Fruit fly (Drosophila melanogaster): ENCODE data around the gene CG13073.

The CG13073 gene

DNA sequence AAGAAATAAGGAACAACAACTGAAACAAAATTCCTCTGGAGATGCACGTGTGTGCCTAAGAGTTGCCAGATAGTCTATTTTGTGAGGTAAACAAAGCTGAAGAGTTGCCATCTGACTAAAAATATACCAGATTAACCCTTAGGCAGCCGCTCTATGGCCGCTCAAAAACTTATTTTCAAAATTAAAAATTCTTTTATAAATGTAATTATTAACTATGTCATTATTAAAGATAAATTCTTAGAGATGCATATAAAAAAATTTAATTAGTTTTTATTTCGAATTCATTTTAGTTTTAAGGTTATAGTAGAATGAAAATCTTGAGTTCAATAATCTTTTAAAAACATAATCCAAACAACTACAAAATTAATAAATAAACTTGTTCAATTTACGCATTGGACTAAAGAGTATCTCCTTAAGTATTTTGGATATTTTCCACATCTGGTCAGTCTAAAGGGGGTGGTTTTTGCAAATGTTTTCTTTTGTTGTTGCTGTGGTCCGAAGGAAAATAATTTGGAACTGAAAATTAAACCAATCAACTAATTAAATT lies 11.6 kb upstream of the CG13073 start, which contains the start of gene Tmx3 (continued):
- no peak for TF ChIP-seq NK7.1 (GFP tag; optimal IDR thresholded peaks at IDR 0.05)
- peak; percentile 67 for TF ChIP-seq onecut (GFP tag; IDR thresholded peaks at IDR 0.05)
- peak; percentile 20 for TF ChIP-seq Camta (GFP tag; optimal IDR thresholded peaks at IDR 0.05)
- TF ChIP-seq CG12155 (GFP tag; optimal IDR thresholded peaks at IDR 0.05) = peak; percentile 87
- peak; percentile 92 for TF ChIP-seq sens (GFP tag)
- TF ChIP-seq ci (GFP tag; IDR thresholded peaks at IDR 0.05) = peak; percentile 93
- peak; percentile 14 for TF ChIP-seq disco-r (GFP tag; optimal IDR thresholded peaks at IDR 0.05)
- TF ChIP-seq D19B (GFP tag; optimal IDR thresholded peaks at IDR 0.05) = peak; percentile 67
- TF ChIP-seq CG10321 (GFP tag; IDR thresholded peaks at IDR 0.05) = peak; percentile 55; the same call in 1 of the 2 replicates
- TF ChIP-seq cg (GFP tag; optimal IDR thresholded peaks at IDR 0.05) = no peak
- TF ChIP-seq CG32772 (GFP tag; IDR thresholded peaks at IDR 0.05) = peak; percentile 95
- TF ChIP-seq dysf (GFP tag; IDR thresholded peaks at IDR 0.05) = peak; percentile 92; the same call in 2 of the 3 replicates
- TF ChIP-seq CG6791 (GFP tag; IDR thresholded peaks at IDR 0.05; ENCODE audit: partially characterized antibody) = no peak
- no peak for TF ChIP-seq CG17568 (GFP tag; optimal IDR thresholded peaks at IDR 0.05)
- TF ChIP-seq crp (GFP tag; optimal IDR thresholded peaks at IDR 0.05) = peak in 1 of 2 experiments; percentile 61
- peak; percentile 87 for TF ChIP-seq ara (GFP tag; IDR thresholded peaks at IDR 0.05)
- TF ChIP-seq abd-A (tag; optimal IDR thresholded peaks at IDR 0.05) = no peak
- no peak for TF ChIP-seq MTF-1 (GFP tag; optimal IDR thresholded peaks at IDR 0.05; ENCODE audit: borderline replicate concordance)
- no peak for TF ChIP-seq CG34224 (GFP tag; IDR thresholded peaks at IDR 0.05; ENCODE audit: partially characterized antibody)

DNA sequence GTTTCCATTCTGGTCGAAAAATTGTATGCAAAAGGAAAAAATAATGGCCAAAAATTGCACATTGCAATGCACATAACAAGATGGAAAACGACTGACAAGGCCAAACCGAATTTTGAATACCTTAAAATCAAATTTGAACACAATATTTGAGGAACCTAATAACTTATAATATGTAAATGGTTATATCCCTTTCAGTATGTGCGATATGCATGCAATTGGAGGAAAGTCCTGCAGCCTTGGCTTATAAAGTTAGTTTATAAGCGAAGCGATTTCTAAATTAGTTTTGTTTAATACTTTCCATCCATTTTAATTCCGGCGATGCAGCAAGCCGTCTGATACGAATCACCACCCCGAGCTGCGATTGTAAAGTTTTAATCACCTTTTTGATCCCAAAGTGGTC lies 8.1 kb upstream of the CG13073 start:
- TF ChIP-seq Ets65A (GFP tag) (peak; percentile 46), Atf3 (GFP tag; optimal IDR thresholded peaks at IDR 0.05) (no peak)

dm6 chr3L:16221800-16222199 lies 4.7 kb upstream of the CG13073 start:
- TF ChIP-seq HmgD (GFP tag; optimal IDR thresholded peaks at IDR 0.05) = no peak
- peak; percentile 64 for TF ChIP-seq Bdp1 (GFP tag; optimal IDR thresholded peaks at IDR 0.05)
- TF ChIP-seq CG6254 (GFP tag; optimal IDR thresholded peaks at IDR 0.05) = peak; percentile 78
- TF ChIP-seq Gsc (GFP tag; IDR thresholded peaks at IDR 0.05) = 0 out of 2 replicates have a peak, but pooled peaks have one; percentile 5
- TF ChIP-seq amos (GFP tag; IDR thresholded peaks at IDR 0.05; ENCODE audit: partially characterized antibody) = peak; percentile 18; the same call in 1 of the 2 replicates
- TF ChIP-seq fd3F (GFP tag; optimal IDR thresholded peaks at IDR 0.05) = no peak
- TF ChIP-seq CG6272 (GFP tag; IDR thresholded peaks at IDR 0.05) = 0 out of 2 replicates have a peak, but pooled peaks have one; percentile 24

DNA sequence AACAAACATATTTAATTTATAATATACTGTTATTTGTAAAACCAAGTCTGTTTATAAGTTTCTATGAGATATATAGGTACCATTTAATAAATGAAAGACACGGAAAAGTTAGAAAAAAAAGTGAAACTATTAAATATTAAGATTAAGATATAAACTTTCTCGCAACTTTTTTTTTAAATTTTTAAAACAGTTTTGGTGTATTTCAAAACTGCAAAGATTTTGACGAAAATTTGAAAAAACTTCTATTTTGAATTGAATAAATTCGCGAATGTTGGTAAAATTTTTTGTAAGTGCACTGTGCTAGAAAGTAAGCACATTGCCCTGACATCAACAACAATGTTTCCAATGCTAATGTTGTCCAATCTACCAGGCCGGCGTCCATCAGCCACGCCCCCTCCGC lies 4.2 kb upstream of the CG13073 start:
- no peak for TF ChIP-seq CG10979 (tag; optimal IDR thresholded peaks at IDR 0.05)
- TF ChIP-seq Hand (GFP tag; optimal IDR thresholded peaks at IDR 0.05) = no peak
- no peak for TF ChIP-seq NC2α (GFP tag; optimal IDR thresholded peaks at IDR 0.05)
- no peak for TF ChIP-seq gro (GFP tag; optimal IDR thresholded peaks at IDR 0.05)
- no peak for TF ChIP-seq Fer1 (GFP tag; optimal IDR thresholded peaks at IDR 0.05)
- TF ChIP-seq ara (GFP tag; IDR thresholded peaks at IDR 0.05) = no peak
- no peak for TF ChIP-seq trh (GFP tag; optimal IDR thresholded peaks at IDR 0.05)
- no peak for TF ChIP-seq CG4360 (GFP tag; IDR thresholded peaks at IDR 0.05)
- TF ChIP-seq Bgb (GFP tag; IDR thresholded peaks at IDR 0.05; ENCODE audit: partially characterized antibody) = no peak
- TF ChIP-seq Eip74EF (GFP tag; optimal IDR thresholded peaks at IDR 0.05) = no peak
- no peak for TF ChIP-seq CG13287 (GFP tag; IDR thresholded peaks at IDR 0.05; ENCODE audit: partially characterized antibody)

Data from whole organism, embryonic.